Worm (Caenorhabditis elegans) whole organism, L4 larva: ENCODE measurements around the gene C18G1.9.

Source experiments
- F49E8.2 ChIP-seq: sonication (generic microtip); optimal IDR thresholded peaks from 2 replicates; lab custom pipeline; 2016; ENCODE audit warnings: missing compliant biosample characterization, mild to moderate bottlenecking, missing genetic modification characterization, borderline replicate concordance
- R02D3.7 ChIP-seq: fragments of 150-350 bp; sonication (generic microtip); optimal IDR thresholded peaks from 3 replicates; lab custom pipeline; 2014; ENCODE audit warnings: missing biosample characterization, missing genetic modification characterization
- ZK546.5 ChIP-seq, 2 experiments: sonication (generic microtip); optimal IDR thresholded peaks; 2 replicates each; lab custom pipeline; 2017; ENCODE audit warnings: missing biosample characterization in 2 of 2, missing genetic modification characterization in 2 of 2
- ama-1 ChIP-seq: fragments of 150-350 bp; optimal IDR thresholded peaks from 2 replicates; lab custom pipeline; 2014; ENCODE audit warnings: inconsistent platforms, mixed read lengths
- hif-1 ChIP-seq, 2 experiments: sonication (generic microtip); optimal IDR thresholded peaks; 2 replicates each; lab custom pipeline; 2016 to 2017; ENCODE audit warnings: missing compliant biosample characterization in 2 of 2, missing genetic modification characterization in 2 of 2, missing genetic modification reagents in 2 of 2, missing genotype in 2 of 2, mild to moderate bottlenecking in 1 of 2
- nhr-237 ChIP-seq: sonication (generic microtip); optimal IDR thresholded peaks from 2 replicates; lab custom pipeline; 2017; ENCODE audit warnings: missing biosample characterization, missing genetic modification characterization
- nhr-6 ChIP-seq: fragments of 150-350 bp; optimal IDR thresholded peaks from 2 replicates; lab custom pipeline; 2014; ENCODE audit warnings: missing biosample characterization, missing genetic modification characterization
- sdz-12 ChIP-seq: fragments of 200-800 bp; sonication (Bioruptor generic); optimal IDR thresholded peaks from 2 replicates; lab custom pipeline; 2018; ENCODE audit warnings: mild to moderate bottlenecking, missing genetic modification characterization, missing compliant biosample characterization
- skn-1 ChIP-seq: fragments of 150-350 bp; optimal IDR thresholded peaks from 2 replicates; lab custom pipeline; 2014; ENCODE audit warnings: missing biosample characterization, missing genetic modification characterization
- zfp-3 ChIP-seq: fragments of 200-800 bp; sonication (Bioruptor generic); conservative IDR thresholded peaks from 2 replicates; pipeline ENCODE4 v1.3.6; 2022; ENCODE audit warnings: missing genetic modification reagents, missing genetic modification characterization, missing compliant biosample characterization

DNA sequence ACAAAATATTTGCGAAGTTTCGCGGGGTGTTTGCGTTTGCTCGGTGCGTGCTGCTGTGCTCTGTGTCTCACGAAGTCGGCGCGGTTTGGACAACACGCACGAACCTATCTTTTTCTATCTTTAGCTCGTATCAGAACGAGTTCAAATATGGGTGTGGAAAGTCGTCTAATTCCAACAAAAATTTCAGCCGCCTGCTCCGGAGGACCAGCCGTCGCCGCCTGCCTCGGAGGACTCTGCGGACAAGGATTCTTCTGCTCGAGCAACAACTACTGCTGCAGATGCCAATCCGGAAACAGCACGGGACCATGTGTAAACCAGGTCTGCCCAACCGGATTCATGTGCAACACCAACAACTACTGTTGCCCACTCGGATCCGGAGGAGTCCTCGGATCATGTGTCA is 32.4 kb upstream of the C18G1.9 start:
- TF ChIP-seq ama-1 (lab: Kevin White, UChicago) = no peak
- no peak for TF ChIP-seq nhr-237 (tag; lab: Kevin White, UChicago)
- TF ChIP-seq hif-1 (tag; optimal IDR thresholded peaks at IDR 0.05; lab: Kevin White, UChicago) = no peak
- TF ChIP-seq sdz-12 (GFP tag; lab: Kevin White, UChicago) = no peak
- TF ChIP-seq nhr-6 (tag; lab: Kevin White, UChicago) = no peak
- TF ChIP-seq skn-1 (tag; lab: Kevin White, UChicago) = no peak
- no peak for TF ChIP-seq zfp-3 (GFP tag; lab: Robert Waterston, UW)
- no peak for TF ChIP-seq F49E8.2 (tag; lab: Kevin White, UChicago)
- TF ChIP-seq ZK546.5 (tag; optimal IDR thresholded peaks at IDR 0.05; lab: Kevin White, UChicago) = no peak
- TF ChIP-seq R02D3.7 = no peak
